Fruit fly (Drosophila melanogaster) whole organism, embryonic: Measurements from ENCODE around the gene CG17321.

Experiments used
- Ada2b ChIP-seq: fragments of 200-800 bp; sonication (Bioruptor generic); IDR thresholded peaks from 2 replicates; pipeline ENCODE4 v1.3.6; 2022; ENCODE audit warnings: missing biosample characterization, missing genetic modification characterization
- CG10543 ChIP-seq: fragments of 200-800 bp; sonication (Bioruptor generic); optimal IDR thresholded peaks from 3 replicates; lab custom pipeline; 2017; ENCODE audit warnings: missing biosample characterization, mild to moderate bottlenecking, missing genetic modification characterization, moderate library complexity
- CG11085 ChIP-seq: fragments of 200-800 bp; sonication (Bioruptor generic); IDR thresholded peaks from 2 replicates; pipeline ENCODE4 v1.3.6; 2022; ENCODE audit warnings: missing biosample characterization, missing genetic modification characterization
- CG11093 ChIP-seq: fragments of 200-800 bp; sonication (Bioruptor generic); IDR thresholded peaks from 3 replicates; pipeline ENCODE4 v1.3.6; 2022; ENCODE audit warnings: missing biosample characterization, missing genetic modification characterization
- CG11398 ChIP-seq: fragments of 200-800 bp; sonication (Bioruptor generic); optimal IDR thresholded peaks from 2 replicates; lab custom pipeline; 2016; ENCODE audit warnings: missing biosample characterization, missing genetic modification characterization
- CG11504 ChIP-seq: fragments of 200-800 bp; sonication (Bioruptor generic); optimal IDR thresholded peaks from 3 replicates; lab custom pipeline; 2019; ENCODE audit warnings: missing biosample characterization, mild to moderate bottlenecking, missing genetic modification characterization, moderate library complexity
- CG12155 ChIP-seq: fragments of 200-800 bp; sonication (Bioruptor generic); optimal IDR thresholded peaks from 3 replicates; lab custom pipeline; 2016; ENCODE audit warnings: missing biosample characterization, missing genetic modification characterization
- CG12744 ChIP-seq: fragments of 200-800 bp; sonication (Bioruptor generic); optimal IDR thresholded peaks from 2 replicates; lab custom pipeline; 2016; ENCODE audit warnings: missing biosample characterization, missing genetic modification characterization
- CG18764 ChIP-seq: fragments of 200-800 bp; sonication (Bioruptor generic); optimal IDR thresholded peaks from 3 replicates; lab custom pipeline; 2016; ENCODE audit warnings: missing biosample characterization, missing genetic modification characterization
- CG2120 ChIP-seq: fragments of 200-800 bp; sonication (Bioruptor generic); optimal IDR thresholded peaks from 3 replicates; lab custom pipeline; 2016; ENCODE audit warnings: missing biosample characterization, missing genetic modification characterization
- CG32532 ChIP-seq: fragments of 200-800 bp; sonication (Bioruptor generic); IDR thresholded peaks from 2 replicates; pipeline ENCODE4 v1.3.6; 2022; ENCODE audit warnings: missing biosample characterization, missing genetic modification characterization
- CG32767 ChIP-seq: fragments of 200-800 bp; sonication (Bioruptor generic); IDR thresholded peaks from 2 replicates; pipeline ENCODE4 v1.3.6; 2022; ENCODE audit warnings: missing biosample characterization, missing genetic modification characterization
- CG33213 ChIP-seq: fragments of 200-800 bp; sonication (Bioruptor generic); optimal IDR thresholded peaks from 3 replicates; lab custom pipeline; 2016; ENCODE audit warnings: missing biosample characterization, missing genetic modification characterization
- CG43689 ChIP-seq: fragments of 200-800 bp; sonication (Bioruptor generic); IDR thresholded peaks from 2 replicates; pipeline ENCODE4 v1.3.6; 2022; ENCODE audit warnings: missing biosample characterization, missing genetic modification characterization
- CG5180 ChIP-seq: fragments of 200-800 bp; sonication (Bioruptor generic); optimal IDR thresholded peaks from 3 replicates; lab custom pipeline; 2017; ENCODE audit warnings: missing biosample characterization, missing genetic modification characterization, mild to moderate bottlenecking, moderate library complexity, missing genetic modification reagents
- CG6854 ChIP-seq: fragments of 200-800 bp; sonication (Bioruptor generic); optimal IDR thresholded peaks from 3 replicates; lab custom pipeline; 2017; ENCODE audit warnings: missing biosample characterization, mild to moderate bottlenecking, missing genetic modification characterization
- CG7357 ChIP-seq: fragments of 200-800 bp; sonication (Bioruptor generic); IDR thresholded peaks from 3 replicates; pipeline ENCODE4 v1.3.6; 2022; ENCODE audit warnings: missing biosample characterization, missing genetic modification characterization
- CG8290 ChIP-seq, 3 experiments: fragments of 200-800 bp; sonication (Bioruptor generic); optimal IDR thresholded peaks; 2 replicates each; lab custom pipeline; 2016 to 2019; ENCODE audit warnings: missing biosample characterization in 3 of 3, missing genetic modification characterization in 3 of 3, mild to moderate bottlenecking in 2 of 3, moderate library complexity in 1 of 3
- CHES-1-like ChIP-seq: fragments of 200-800 bp; sonication (Bioruptor generic); optimal IDR thresholded peaks from 2 replicates; lab custom pipeline; 2016; ENCODE audit warnings: missing biosample characterization, missing genetic modification characterization
- CrebB ChIP-seq: fragments of 200-800 bp; sonication (Bioruptor generic); optimal IDR thresholded peaks from 3 replicates; lab custom pipeline; 2018; ENCODE audit warnings: missing biosample characterization, mild to moderate bottlenecking, missing genetic modification characterization
- Doc2 ChIP-seq: fragments of 200-800 bp; sonication (Bioruptor generic); IDR thresholded peaks from 2 replicates; pipeline ENCODE4 v1.3.6; 2022; ENCODE audit warnings: missing biosample characterization, missing genetic modification characterization
- Dp ChIP-seq: fragments of 200-800 bp; sonication (Bioruptor generic); optimal IDR thresholded peaks from 2 replicates; lab custom pipeline; 2018; ENCODE audit warnings: missing biosample characterization, mild to moderate bottlenecking, missing genetic modification characterization, moderate library complexity
- ERR ChIP-seq: fragments of 200-800 bp; sonication (Bioruptor generic); optimal IDR thresholded peaks from 2 replicates; lab custom pipeline; 2016; ENCODE audit warnings: missing biosample characterization, missing genetic modification characterization
- Gug ChIP-seq: fragments of 200-800 bp; sonication (Bioruptor generic); IDR thresholded peaks from 4 replicates; pipeline ENCODE4 v1.3.6; 2022; ENCODE audit warnings: missing biosample characterization, missing genetic modification characterization
- HLH4C ChIP-seq: fragments of 200-800 bp; sonication (Bioruptor generic); IDR thresholded peaks from 3 replicates; pipeline ENCODE4 v1.3.6; 2022; ENCODE audit warnings: missing biosample characterization, missing genetic modification characterization; ENCODE audit not compliant: partially characterized antibody
- Lhr ChIP-seq: fragments of 200-800 bp; sonication (Bioruptor generic); optimal IDR thresholded peaks from 3 replicates; lab custom pipeline; 2017; ENCODE audit warnings: mild to moderate bottlenecking, missing biosample characterization, missing genetic modification reagents, missing genetic modification characterization
- MTF-1 ChIP-seq: fragments of 200-800 bp; sonication (Bioruptor generic); optimal IDR thresholded peaks from 2 replicates; lab custom pipeline; 2018; ENCODE audit warnings: missing biosample characterization, mild to moderate bottlenecking, missing genetic modification characterization, borderline replicate concordance
- Med ChIP-seq: fragments of 200-800 bp; sonication (Bioruptor generic); peaks from one replicate; lab custom pipeline; 2016; ENCODE audit warnings: missing biosample characterization, missing genetic modification characterization, mild to moderate bottlenecking, inconsistent platforms, moderate library complexity
- Myb ChIP-seq: fragments of 200-800 bp; sonication (Bioruptor generic); optimal IDR thresholded peaks from 2 replicates; lab custom pipeline; 2016; ENCODE audit warnings: missing biosample characterization, missing genetic modification characterization
- Nf-YB ChIP-seq: fragments of 200-800 bp; sonication (Bioruptor generic); optimal IDR thresholded peaks from 3 replicates; lab custom pipeline; 2019; ENCODE audit warnings: missing biosample characterization, mild to moderate bottlenecking, missing genetic modification characterization, moderate library complexity
- Rx ChIP-seq: fragments of 200-800 bp; sonication (Bioruptor generic); IDR thresholded peaks from 2 replicates; pipeline ENCODE4 v1.3.6; 2022; ENCODE audit warnings: missing biosample characterization, missing genetic modification characterization
- Sry-δ ChIP-seq: fragments of 200-800 bp; sonication (Bioruptor generic); optimal IDR thresholded peaks from 2 replicates; lab custom pipeline; 2016; ENCODE audit warnings: missing biosample characterization, missing genetic modification characterization
- ash1 ChIP-seq: fragments of 200-800 bp; sonication (Bioruptor generic); optimal IDR thresholded peaks from 2 replicates; lab custom pipeline; 2018; ENCODE audit warnings: missing biosample characterization, mild to moderate bottlenecking, missing genetic modification characterization
- btn ChIP-seq: fragments of 200-800 bp; sonication (Bioruptor generic); optimal IDR thresholded peaks from 2 replicates; lab custom pipeline; 2016; ENCODE audit warnings: missing biosample characterization, missing genetic modification characterization
- cas ChIP-seq: fragments of 200-800 bp; sonication (Bioruptor generic); IDR thresholded peaks from 2 replicates; pipeline ENCODE4 v1.3.6; 2022; ENCODE audit warnings: missing biosample characterization, missing genetic modification characterization
- ci ChIP-seq: fragments of 200-800 bp; sonication (Bioruptor generic); IDR thresholded peaks from 3 replicates; pipeline ENCODE4 v1.3.6; 2022; ENCODE audit warnings: missing biosample characterization, missing genetic modification characterization
- crc ChIP-seq: fragments of 200-800 bp; sonication (Bioruptor generic); optimal IDR thresholded peaks from 2 replicates; lab custom pipeline; 2016; ENCODE audit warnings: missing biosample characterization, missing genetic modification characterization
- fd64A ChIP-seq: fragments of 200-800 bp; sonication (Bioruptor generic); optimal IDR thresholded peaks from 3 replicates; lab custom pipeline; 2018; ENCODE audit warnings: missing biosample characterization, mild to moderate bottlenecking, missing genetic modification characterization
- fd96Cb ChIP-seq: fragments of 200-800 bp; sonication (Bioruptor generic); optimal IDR thresholded peaks from 2 replicates; lab custom pipeline; 2018; ENCODE audit warnings: missing biosample characterization, mild to moderate bottlenecking, missing genetic modification characterization, moderate library complexity
- gcm ChIP-seq: fragments of 200-800 bp; sonication (Bioruptor generic); optimal IDR thresholded peaks from 2 replicates; lab custom pipeline; 2019; ENCODE audit warnings: missing biosample characterization, mild to moderate bottlenecking, missing genetic modification characterization, moderate library complexity
- kah ChIP-seq: fragments of 200-800 bp; sonication (Bioruptor generic); optimal IDR thresholded peaks from 2 replicates; lab custom pipeline; 2018; ENCODE audit warnings: missing biosample characterization, mild to moderate bottlenecking, missing genetic modification characterization
- lab ChIP-seq: fragments of 200-800 bp; sonication (Bioruptor generic); optimal IDR thresholded peaks from 3 replicates; lab custom pipeline; 2017; ENCODE audit warnings: missing biosample characterization, missing genetic modification characterization, mild to moderate bottlenecking, moderate library complexity, missing genetic modification reagents
- lmd ChIP-seq: fragments of 200-800 bp; sonication (Bioruptor generic); IDR thresholded peaks from 2 replicates; pipeline ENCODE4 v1.3.6; 2022; ENCODE audit warnings: missing biosample characterization, missing genetic modification characterization
- pzg ChIP-seq: fragments of 200-800 bp; sonication (Bioruptor generic); optimal IDR thresholded peaks from 3 replicates; lab custom pipeline; 2018; ENCODE audit warnings: missing biosample characterization, mild to moderate bottlenecking, missing genetic modification characterization, moderate library complexity
- repo ChIP-seq: fragments of 200-800 bp; sonication (Bioruptor generic); optimal IDR thresholded peaks from 2 replicates; lab custom pipeline; 2016; ENCODE audit warnings: missing biosample characterization, missing genetic modification characterization
- schlank ChIP-seq: fragments of 200-800 bp; sonication (Bioruptor generic); optimal IDR thresholded peaks from 2 replicates; lab custom pipeline; 2018; ENCODE audit warnings: missing biosample characterization, mild to moderate bottlenecking, missing genetic modification characterization
- sna ChIP-seq: fragments of 200-800 bp; sonication (Bioruptor generic); IDR thresholded peaks from 2 replicates; pipeline ENCODE4 v1.3.6; 2022; ENCODE audit warnings: missing biosample characterization, missing genetic modification characterization; ENCODE audit not compliant: partially characterized antibody
- sr ChIP-seq: fragments of 200-800 bp; sonication (Bioruptor generic); IDR thresholded peaks from 3 replicates; pipeline ENCODE4 v1.3.6; 2022; ENCODE audit warnings: missing biosample characterization, missing genetic modification characterization
- trh ChIP-seq: fragments of 200-800 bp; sonication (Bioruptor generic); optimal IDR thresholded peaks from 2 replicates; lab custom pipeline; 2016; ENCODE audit warnings: missing biosample characterization, missing genetic modification characterization
- ttk ChIP-seq: fragments of 200-800 bp; sonication (Bioruptor generic); IDR thresholded peaks from 2 replicates; pipeline ENCODE4 v2.1.2; 2022; ENCODE audit warnings: missing biosample characterization, missing genetic modification characterization
- wor ChIP-seq: fragments of 200-800 bp; sonication (Bioruptor generic); IDR thresholded peaks from 2 replicates; pipeline ENCODE4 v1.3.6; 2022; ENCODE audit warnings: missing biosample characterization, missing genetic modification characterization

The CG17321 gene

DNA sequence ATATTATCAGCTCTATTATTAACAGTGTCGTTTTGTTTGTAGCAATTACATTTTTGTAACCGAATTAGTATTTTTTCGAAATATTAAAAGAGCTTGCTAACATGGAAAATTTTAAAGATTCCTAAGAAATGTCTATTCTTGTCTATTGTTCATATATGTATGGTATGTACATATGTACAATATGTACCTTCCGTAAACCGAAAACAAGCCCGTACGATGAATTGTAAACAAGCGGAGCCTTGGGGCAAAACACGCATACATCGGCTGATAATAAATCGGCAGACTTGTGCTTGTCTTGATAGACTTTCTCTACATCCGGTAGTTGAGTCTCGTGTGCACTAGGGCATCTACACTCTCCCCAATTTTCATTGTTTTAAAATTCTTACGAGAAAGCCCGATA, 22.2 kb upstream of the CG17321 start (continued):
- TF ChIP-seq CG10543 (peak; percentile 27), pzg (GFP tag; lab: Kevin White, UChicago) (no peak), crc (GFP tag; lab: Kevin White, UChicago) (no peak), CG11398 (GFP tag; lab: Kevin White, UChicago) (peak; percentile 18), Dp (GFP tag; lab: Kevin White, UChicago) (no peak), Ada2b (GFP tag; lab: Robert Waterston, UW) (no peak), CG7357 (GFP tag; lab: Robert Waterston, UW) (no peak), fd64A (GFP tag; lab: Kevin White, UChicago) (peak; percentile 78), CG12155 (GFP tag; lab: Kevin White, UChicago) (no peak), lab (peak; percentile 72), CG8290 (GFP tag; optimal IDR thresholded peaks at IDR 0.05; lab: Kevin White, UChicago) (no peak), CG8290 (tag; optimal IDR thresholded peaks at IDR 0.05; lab: Kevin White, UChicago) (peak; percentile 60 to 69), CG32532 (GFP tag; lab: Robert Waterston, UW) (no peak), CHES-1-like (GFP tag; lab: Kevin White, UChicago) (no peak), HLH4C (GFP tag; lab: Robert Waterston, UW) (no peak), ttk (no peak), sna (no peak), CG32767 (GFP tag; lab: Robert Waterston, UW) (no peak), Rx (GFP tag; lab: Robert Waterston, UW) (no peak), CG5180 (GFP tag; lab: Kevin White, UChicago) (peak; percentile 34), gcm (GFP tag; lab: Kevin White, UChicago) (peak; percentile 16), ci (GFP tag; lab: Robert Waterston, UW) (peak; percentile 67; the same call in 1 of the 3 replicates), CG33213 (GFP tag; lab: Kevin White, UChicago) (peak; percentile 60), schlank (tag; lab: Kevin White, UChicago) (no peak), Lhr (GFP tag; lab: Kevin White, UChicago) (peak; percentile 50), repo (GFP tag; lab: Kevin White, UChicago) (peak; percentile 31), sr (GFP tag; lab: Robert Waterston, UW) (no peak), Sry-δ (GFP tag; lab: Kevin White, UChicago) (no peak), CrebB (tag; lab: Kevin White, UChicago) (peak; percentile 57), btn (no peak), CG43689 (GFP tag; lab: Robert Waterston, UW) (0 out of 2 replicates have a peak, but pooled peaks have one; percentile 23), Doc2 (GFP tag; lab: Robert Waterston, UW) (no peak), CG11085 (GFP tag; lab: Robert Waterston, UW) (no peak), CG18764 (GFP tag; lab: Kevin White, UChicago) (peak; percentile 56), Med (peak; percentile 86), cas (GFP tag; lab: Robert Waterston, UW) (no peak), wor (GFP tag; lab: Robert Waterston, UW) (no peak), Myb (GFP tag; lab: Kevin White, UChicago) (no peak), CG2120 (no peak), MTF-1 (GFP tag; lab: Kevin White, UChicago) (peak; percentile 86), trh (no peak), CG12744 (GFP tag; lab: Kevin White, UChicago) (no peak), ERR (GFP tag; lab: Kevin White, UChicago) (no peak), fd96Cb (tag; lab: Kevin White, UChicago) (no peak), CG6854 (GFP tag; lab: Kevin White, UChicago) (peak; percentile 6), lmd (GFP tag; lab: Robert Waterston, UW) (no peak), CG11504 (tag; lab: Kevin White, UChicago) (peak; percentile 36), Gug (GFP tag; lab: Robert Waterston, UW) (no peak), CG11093 (GFP tag; lab: Robert Waterston, UW) (peak; percentile 47; the same call in 1 of the 3 replicates), kah (GFP tag; lab: Kevin White, UChicago) (no peak), ash1 (no peak), Nf-YB (GFP tag; lab: Kevin White, UChicago) (no peak)
